Worm (Caenorhabditis elegans) whole organism, L4 larva: ENCODE results near the gene fbxb-65.

Experiments
- F26F4.8 ChIP-seq: fragments of 200-800 bp; sonication (Bioruptor generic); conservative IDR thresholded peaks from 2 replicates; pipeline ENCODE4 v1.3.6; 2022; ENCODE audit warnings: missing genetic modification characterization, missing compliant biosample characterization
- F44E2.7 ChIP-seq: fragments of 200-800 bp; sonication (Bioruptor generic); IDR thresholded peaks from 2 replicates; pipeline ENCODE4 v2.1.2; 2022; ENCODE audit warnings: missing genetic modification characterization, missing compliant biosample characterization
- T20F7.1 ChIP-seq: fragments of 200-800 bp; sonication (Bioruptor generic); optimal IDR thresholded peaks from 2 replicates; lab custom pipeline; 2018; ENCODE audit warnings: mild to moderate bottlenecking, missing genetic modification characterization, missing compliant biosample characterization
- Y105C5A.15 ChIP-seq: fragments of 200-800 bp; sonication (Bioruptor generic); IDR thresholded peaks from 2 replicates; pipeline ENCODE4 v1.3.6; 2022; ENCODE audit warnings: missing genetic modification characterization, missing compliant biosample characterization
- Y48G9A.11 ChIP-seq: fragments of 200-800 bp; sonication (Bioruptor generic); IDR thresholded peaks from 2 replicates; pipeline ENCODE4 v1.3.6; 2022; ENCODE audit warnings: missing genetic modification reagents, missing genetic modification characterization, missing compliant biosample characterization
- ZK337.2 ChIP-seq: fragments of 200-800 bp; sonication (Bioruptor generic); IDR thresholded peaks from 2 replicates; pipeline ENCODE4 v1.3.6; 2022; ENCODE audit warnings: missing genetic modification reagents, missing genetic modification characterization, missing compliant biosample characterization
- aha-1 ChIP-seq: fragments of 150-350 bp; peaks from one replicate; lab custom pipeline; 2014; ENCODE audit warnings: missing biosample characterization, missing genetic modification characterization
- aly-2 ChIP-seq: sonication (generic microtip); optimal IDR thresholded peaks from 2 replicates; lab custom pipeline; 2018; ENCODE audit warnings: missing biosample characterization, missing genetic modification characterization
- ama-1 ChIP-seq: fragments of 150-350 bp; optimal IDR thresholded peaks from 2 replicates; lab custom pipeline; 2014; ENCODE audit warnings: inconsistent platforms, mixed read lengths
- attf-4 ChIP-seq: sonication (generic microtip); optimal IDR thresholded peaks from 3 replicates; lab custom pipeline; 2017; ENCODE audit warnings: missing biosample characterization, missing genetic modification characterization
- ceh-82 ChIP-seq: sonication (generic microtip); optimal IDR thresholded peaks from 2 replicates; lab custom pipeline; 2017; ENCODE audit warnings: missing biosample characterization, missing genetic modification characterization
- daf-19 ChIP-seq: fragments of 200-800 bp; sonication (Bioruptor generic); conservative IDR thresholded peaks from 2 replicates; pipeline ENCODE4 v1.3.6; 2022; ENCODE audit warnings: missing genetic modification characterization, missing compliant biosample characterization
- daf-8 ChIP-seq: fragments of 200-800 bp; sonication (Bioruptor generic); IDR thresholded peaks from 2 replicates; pipeline ENCODE4 v1.3.6; 2022; ENCODE audit warnings: missing genetic modification characterization, missing compliant biosample characterization
- dmd-9 ChIP-seq: fragments of 200-800 bp; sonication (Bioruptor generic); IDR thresholded peaks from 2 replicates; pipeline ENCODE4 v1.3.6; 2022; ENCODE audit warnings: missing genetic modification reagents, missing genetic modification characterization, missing compliant biosample characterization
- duxl-1 ChIP-seq: sonication (generic microtip); optimal IDR thresholded peaks from 2 replicates; lab custom pipeline; 2016; ENCODE audit warnings: mild to moderate bottlenecking, missing genetic modification characterization, moderate library complexity, missing compliant biosample characterization; ENCODE audit not compliant: poor library complexity
- dve-1 ChIP-seq: sonication (generic microtip); optimal IDR thresholded peaks from 2 replicates; lab custom pipeline; 2017; ENCODE audit warnings: antibody characterized with exemption, mild to moderate bottlenecking, missing genetic modification characterization, missing compliant biosample characterization; ENCODE audit not compliant: insufficient read depth
- fkh-10 ChIP-seq: fragments of 150-350 bp; optimal IDR thresholded peaks from 2 replicates; lab custom pipeline; 2014; ENCODE audit warnings: missing biosample characterization, missing genetic modification reagents, missing genetic modification characterization
- hif-1 ChIP-seq, 2 experiments: sonication (generic microtip); optimal IDR thresholded peaks; 2 replicates each; lab custom pipeline; 2016 to 2017; ENCODE audit warnings: missing compliant biosample characterization in 2 of 2, missing genetic modification characterization in 2 of 2, missing genetic modification reagents in 2 of 2, missing genotype in 2 of 2, mild to moderate bottlenecking in 1 of 2
- lin-13 ChIP-seq: fragments of 150-350 bp; optimal IDR thresholded peaks from 2 replicates; lab custom pipeline; 2014; ENCODE audit warnings: missing biosample characterization, missing genetic modification reagents, missing genetic modification characterization
- lin-15B ChIP-seq: fragments of 150-350 bp; sonication (generic microtip); optimal IDR thresholded peaks from 3 replicates; lab custom pipeline; 2014; ENCODE audit warnings: missing biosample characterization, missing genetic modification characterization
- lin-39 ChIP-seq: fragments of 150-350 bp; optimal IDR thresholded peaks from 2 replicates; lab custom pipeline; 2014; ENCODE audit warnings: missing biosample characterization, missing genetic modification reagents, missing genetic modification characterization
- madf-9 ChIP-seq: fragments of 200-800 bp; sonication (Bioruptor generic); conservative IDR thresholded peaks from 2 replicates; pipeline ENCODE4 v1.3.6; 2022; ENCODE audit warnings: missing genetic modification reagents, missing genetic modification characterization, missing compliant biosample characterization
- mes-2 ChIP-seq: sonication (generic microtip); optimal IDR thresholded peaks from 2 replicates; lab custom pipeline; 2016; ENCODE audit warnings: missing genotype, mild to moderate bottlenecking, missing genetic modification characterization, missing compliant biosample characterization; ENCODE audit not compliant: poor library complexity, severe bottlenecking
- nhr-102 ChIP-seq: sonication (generic microtip); optimal IDR thresholded peaks from 2 replicates; lab custom pipeline; 2016; ENCODE audit warnings: mild to moderate bottlenecking, missing genetic modification characterization, moderate library complexity, missing compliant biosample characterization
- nhr-25 ChIP-seq: sonication (generic microtip); optimal IDR thresholded peaks from 2 replicates; lab custom pipeline; 2017; ENCODE audit warnings: missing genetic modification characterization, mild to moderate bottlenecking, missing compliant biosample characterization, antibody characterized with exemption, moderate library complexity, borderline replicate concordance; ENCODE audit not compliant: insufficient read depth
- nhr-41 ChIP-seq: fragments of 200-800 bp; sonication (Bioruptor generic); IDR thresholded peaks from 2 replicates; pipeline ENCODE4 v1.3.6; 2022; ENCODE audit warnings: missing genetic modification reagents, missing genetic modification characterization, missing compliant biosample characterization
- nhr-6 ChIP-seq: fragments of 150-350 bp; optimal IDR thresholded peaks from 2 replicates; lab custom pipeline; 2014; ENCODE audit warnings: missing biosample characterization, missing genetic modification characterization
- pha-4 ChIP-seq, 2 experiments: fragments of 150-350 bp in 1 of 2; fragments of 200-800 bp in 1 of 2; sonication (Bioruptor generic) in 1 of 2; IDR thresholded peaks in 1 of 2; optimal IDR thresholded peaks in 1 of 2; 2 replicates each; pipeline versions ENCODE4 v1.3.6 to Lab custom; 2014 to 2022; ENCODE audit warnings: missing genetic modification characterization in 2 of 2, missing genetic modification reagents in 2 of 2, missing biosample characterization in 1 of 2, missing compliant biosample characterization in 1 of 2
- set-16 ChIP-seq: fragments of 200-800 bp; sonication (Bioruptor generic); IDR thresholded peaks from 2 replicates; pipeline ENCODE4 v1.3.6; 2022; ENCODE audit warnings: missing genetic modification reagents, missing genetic modification characterization, missing compliant biosample characterization
- skn-1 ChIP-seq: fragments of 150-350 bp; optimal IDR thresholded peaks from 2 replicates; lab custom pipeline; 2014; ENCODE audit warnings: missing biosample characterization, missing genetic modification characterization
- spr-1 ChIP-seq: sonication (generic microtip); optimal IDR thresholded peaks from 2 replicates; lab custom pipeline; 2016; ENCODE audit warnings: mild to moderate bottlenecking, missing genetic modification characterization, missing compliant biosample characterization
- tag-97 ChIP-seq: fragments of 200-800 bp; sonication (Bioruptor generic); IDR thresholded peaks from 2 replicates; pipeline ENCODE4 v1.3.6; 2022; ENCODE audit warnings: missing genetic modification characterization, missing compliant biosample characterization
- unc-130 ChIP-seq: sonication (generic microtip); optimal IDR thresholded peaks from 2 replicates; lab custom pipeline; 2016; ENCODE audit warnings: missing genetic modification reagents, missing genetic modification characterization, missing compliant biosample characterization
- unc-62 ChIP-seq, 3 experiments: fragments of 150-350 bp in 1 of 3; sonication (generic microtip); optimal IDR thresholded peaks in 2 of 3; peaks in 1 of 3; 1 replicate in 1 of 3; 2 replicates in 2 of 3; lab custom pipeline; 2014 to 2017; ENCODE audit warnings: missing biosample characterization in 3 of 3, missing genetic modification characterization in 3 of 3, missing genetic modification reagents in 3 of 3, missing genotype in 1 of 3
- vab-7 ChIP-seq: fragments of 200-800 bp; sonication (Bioruptor generic); IDR thresholded peaks from 2 replicates; pipeline ENCODE4 v1.3.6; 2022; ENCODE audit warnings: missing genetic modification reagents, missing genetic modification characterization, missing compliant biosample characterization
- ztf-11 ChIP-seq: fragments of 150-350 bp; optimal IDR thresholded peaks from 2 replicates; lab custom pipeline; 2014; ENCODE audit warnings: missing biosample characterization, missing genetic modification characterization
- ztf-7 ChIP-seq: fragments of 150-350 bp; optimal IDR thresholded peaks from 2 replicates; lab custom pipeline; 2014; ENCODE audit warnings: missing biosample characterization, missing genetic modification characterization

fbxb-65 gene

DNA sequence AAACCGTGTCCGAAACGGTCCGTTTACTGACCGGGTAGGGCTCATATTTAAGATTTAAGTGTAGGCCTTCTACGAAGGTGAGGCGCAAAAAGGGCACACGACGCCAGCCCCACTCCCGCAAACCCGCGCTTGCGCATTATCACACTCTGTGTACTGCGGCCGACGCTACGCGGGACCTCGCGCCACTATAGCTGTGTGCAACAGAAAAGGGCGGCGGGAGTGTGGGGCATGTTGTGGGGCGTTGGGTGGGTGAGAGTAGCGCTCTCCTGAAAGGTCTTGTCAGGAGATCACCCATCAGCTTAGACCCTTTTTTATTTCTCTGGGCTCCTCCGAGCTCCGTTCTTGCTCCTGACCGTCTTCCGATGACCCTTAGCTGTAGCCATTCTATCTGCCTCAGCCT lies 21.2 kb upstream of the fbxb-65 start:
- TF ChIP-seq Y105C5A.15 (no peak), F44E2.7 (GFP tag; lab: Robert Waterston, UW) (no peak), skn-1 (tag; lab: Kevin White, UChicago) (no peak), tag-97 (GFP tag; lab: Robert Waterston, UW) (no peak), aha-1 (tag; lab: Kevin White, UChicago) (peak; percentile 45), set-16 (GFP tag; lab: Robert Waterston, UW) (peak; percentile 69), lin-39 (tag; lab: Kevin White, UChicago) (no peak), ztf-7 (tag; lab: Kevin White, UChicago) (no peak)

DNA sequence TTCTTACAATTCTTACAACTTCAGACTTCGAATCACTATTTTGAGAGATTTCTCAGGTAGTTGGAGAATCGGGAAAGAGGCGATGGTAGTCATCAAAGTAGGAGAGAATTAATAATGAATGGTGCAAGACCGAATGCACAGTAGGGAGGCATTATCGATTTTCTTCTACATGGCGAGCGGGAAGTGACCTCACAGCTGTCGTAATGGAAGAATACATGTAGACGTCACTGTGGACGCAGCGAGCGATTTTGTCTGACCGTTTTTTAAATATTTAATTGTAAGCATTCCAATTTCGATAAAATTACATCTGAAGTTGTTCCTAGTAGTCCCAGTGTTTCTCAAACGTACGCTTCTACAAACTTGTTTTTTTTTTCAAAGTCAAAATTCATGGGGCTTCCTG lies 19.8 kb upstream of the fbxb-65 start, which contains the start of gene F55C9.11:
Gene F55C9.11 (minus strand): TSS at position 101 of the 400 bp plus-strand sequence.
- peak in 1 of 2 experiments; percentile 62 for TF ChIP-seq unc-62 (GFP tag; optimal IDR thresholded peaks at IDR 0.05 in 1 of 2; lab: Kevin White, UChicago)
- no peak for TF ChIP-seq unc-62 (tag; optimal IDR thresholded peaks at IDR 0.05; lab: Kevin White, UChicago)
- no peak for TF ChIP-seq ztf-7 (tag; lab: Kevin White, UChicago)

DNA sequence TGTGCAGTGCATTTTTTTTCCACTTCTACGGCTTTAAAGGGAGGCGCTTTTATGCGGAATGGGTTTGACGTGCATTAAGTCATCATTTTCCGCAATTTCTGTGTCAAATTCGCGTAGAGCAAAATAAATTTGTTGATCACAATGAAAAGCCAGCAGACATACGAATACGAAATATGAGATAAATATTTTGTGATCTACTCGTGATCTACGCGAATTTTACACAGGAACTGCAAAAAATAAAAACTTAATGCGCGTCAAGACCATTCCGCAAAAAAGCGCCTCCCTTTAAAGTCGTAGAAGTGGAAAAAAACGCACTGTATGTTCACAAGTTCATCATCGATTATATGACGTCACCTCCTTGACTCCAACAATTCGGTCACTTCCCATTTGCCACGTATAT lies 18.0 kb upstream of the fbxb-65 start, which contains the start of gene C43D7.8:
Gene C43D7.8 (minus strand): TSS at position 101 of the 400 bp plus-strand sequence.
- TF ChIP-seq lin-15B (no peak), ama-1 (lab: Kevin White, UChicago) (no peak), ceh-82 (tag; lab: Kevin White, UChicago) (no peak), spr-1 (tag; lab: Kevin White, UChicago) (no peak), mes-2 (no peak), dmd-9 (GFP tag; lab: Robert Waterston, UW) (no peak), fkh-10 (GFP tag; lab: Kevin White, UChicago) (no peak), nhr-25 (tag; lab: Kevin White, UChicago) (no peak), vab-7 (GFP tag; lab: Robert Waterston, UW) (no peak), daf-19 (GFP tag; lab: Robert Waterston, UW) (no peak), duxl-1 (tag; lab: Kevin White, UChicago) (no peak), daf-8 (GFP tag; lab: Robert Waterston, UW) (no peak), dve-1 (tag; lab: Kevin White, UChicago) (no peak), ztf-11 (tag; lab: Kevin White, UChicago) (no peak)

DNA sequence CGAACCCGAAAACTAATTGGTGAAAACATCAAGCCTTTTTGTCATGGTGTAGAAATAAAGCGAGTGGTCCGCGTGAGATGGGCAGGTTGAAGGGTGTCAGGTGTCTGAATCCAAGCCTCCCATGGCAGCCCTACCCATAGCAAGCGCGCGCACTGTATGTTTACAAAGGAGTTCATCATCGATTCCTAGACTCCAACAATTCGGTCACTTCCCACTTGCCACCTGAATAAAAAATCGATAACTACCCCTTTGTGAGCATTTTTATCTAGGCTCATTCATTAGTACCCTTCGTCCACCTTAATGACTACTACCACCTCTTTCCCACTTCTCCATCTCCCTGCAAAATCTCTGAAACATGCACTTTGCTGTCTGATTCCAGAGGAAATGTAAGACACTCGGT lies 16.4 kb upstream of the fbxb-65 start, which contains the start of gene fbxb-64:
Gene fbxb-64 (plus strand): TSS at position 301 of the 400 bp plus-strand sequence.
- TF ChIP-seq nhr-41, result no peak
- no peak for TF ChIP-seq pha-4 (GFP tag; IDR thresholded peaks at IDR 0.05; lab: Robert Waterston, UW)
- TF ChIP-seq pha-4 (tag; optimal IDR thresholded peaks at IDR 0.05; lab: Kevin White, UChicago), result no peak
- no peak for TF ChIP-seq ama-1 (lab: Kevin White, UChicago)
- no peak for TF ChIP-seq hif-1 (tag; optimal IDR thresholded peaks at IDR 0.05; lab: Kevin White, UChicago)
- TF ChIP-seq daf-19 (GFP tag; lab: Robert Waterston, UW), result no peak
- no peak for TF ChIP-seq madf-9 (GFP tag; lab: Robert Waterston, UW)
- TF ChIP-seq ztf-7 (tag; lab: Kevin White, UChicago), result no peak
- TF ChIP-seq lin-15B, result no peak
- no peak for TF ChIP-seq ZK337.2
- TF ChIP-seq attf-4 (tag; lab: Kevin White, UChicago), result no peak
- no peak for TF ChIP-seq lin-13 (GFP tag; lab: Kevin White, UChicago)
- no peak for TF ChIP-seq T20F7.1 (GFP tag; lab: Kevin White, UChicago)
- TF ChIP-seq F26F4.8, result no peak
- no peak for TF ChIP-seq nhr-102 (tag; lab: Kevin White, UChicago)
- TF ChIP-seq nhr-6 (tag; lab: Kevin White, UChicago), result no peak
- no peak for TF ChIP-seq Y48G9A.11 (GFP tag; lab: Robert Waterston, UW)
- TF ChIP-seq aly-2 (tag; lab: Kevin White, UChicago), result no peak
- TF ChIP-seq lin-39 (tag; lab: Kevin White, UChicago), result no peak
- TF ChIP-seq unc-130, result no peak
- TF ChIP-seq ztf-11 (tag; lab: Kevin White, UChicago), result no peak
